Fruit fly (Drosophila melanogaster) whole organism, pupa: Measurements from ENCODE around the gene CG43816.

Experiments used
- CG10348 ChIP-seq: fragments of 200-800 bp; sonication (Bioruptor generic); IDR thresholded peaks from 2 replicates; pipeline ENCODE4 v1.3.6; 2022; ENCODE audit warnings: missing biosample characterization, missing genetic modification characterization
- CG12605 ChIP-seq: fragments of 200-800 bp; sonication (Bioruptor generic); IDR thresholded peaks from 2 replicates; pipeline ENCODE4 v1.3.6; 2022; ENCODE audit warnings: missing biosample characterization, missing genetic modification characterization
- CG13204 ChIP-seq: fragments of 200-800 bp; sonication (Bioruptor generic); optimal IDR thresholded peaks from 2 replicates; lab custom pipeline; 2018; ENCODE audit warnings: missing biosample characterization, mild to moderate bottlenecking, missing genetic modification characterization, moderate library complexity
- CG14655 ChIP-seq: fragments of 200-800 bp; sonication (Bioruptor generic); optimal IDR thresholded peaks from 3 replicates; lab custom pipeline; 2017; ENCODE audit warnings: mild to moderate bottlenecking, missing biosample characterization, missing genetic modification reagents, missing genetic modification characterization
- CG17806 ChIP-seq: fragments of 200-800 bp; sonication (Bioruptor generic); optimal IDR thresholded peaks from 2 replicates; lab custom pipeline; 2018; ENCODE audit warnings: missing biosample characterization, mild to moderate bottlenecking, missing genetic modification characterization, moderate library complexity
- CG32121 ChIP-seq: fragments of 200-800 bp; sonication (Bioruptor generic); IDR thresholded peaks from 2 replicates; pipeline ENCODE4 v1.3.6; 2022; ENCODE audit warnings: missing biosample characterization, missing genetic modification characterization
- CG34367 ChIP-seq: fragments of 200-800 bp; sonication (Bioruptor generic); optimal IDR thresholded peaks from 2 replicates; lab custom pipeline; 2018; ENCODE audit warnings: missing biosample characterization, mild to moderate bottlenecking, missing genetic modification characterization
- CG4496 ChIP-seq: fragments of 200-800 bp; sonication (Bioruptor generic); IDR thresholded peaks from 3 replicates; pipeline ENCODE4 v1.3.6; 2022; ENCODE audit warnings: missing biosample characterization, missing genetic modification characterization
- EcR ChIP-seq: fragments of 200-800 bp; sonication (Bioruptor generic); optimal IDR thresholded peaks from 3 replicates; lab custom pipeline; 2019; ENCODE audit warnings: missing biosample characterization, missing genetic modification characterization, mild to moderate bottlenecking, moderate library complexity, missing genetic modification reagents
- Pif1B ChIP-seq: fragments of 200-800 bp; sonication (Bioruptor generic); optimal IDR thresholded peaks from 3 replicates; lab custom pipeline; 2016; ENCODE audit warnings: missing biosample characterization, missing genetic modification characterization
- fd96Ca ChIP-seq: fragments of 200-800 bp; sonication (Bioruptor generic); IDR thresholded peaks from 3 replicates; pipeline ENCODE4 v1.3.6; 2022; ENCODE audit warnings: missing biosample characterization, missing genetic modification characterization
- rn ChIP-seq: fragments of 200-800 bp; sonication (Bioruptor generic); IDR thresholded peaks from 2 replicates; pipeline ENCODE4 v1.3.6; 2022; ENCODE audit warnings: missing biosample characterization, missing genetic modification characterization

DNA sequence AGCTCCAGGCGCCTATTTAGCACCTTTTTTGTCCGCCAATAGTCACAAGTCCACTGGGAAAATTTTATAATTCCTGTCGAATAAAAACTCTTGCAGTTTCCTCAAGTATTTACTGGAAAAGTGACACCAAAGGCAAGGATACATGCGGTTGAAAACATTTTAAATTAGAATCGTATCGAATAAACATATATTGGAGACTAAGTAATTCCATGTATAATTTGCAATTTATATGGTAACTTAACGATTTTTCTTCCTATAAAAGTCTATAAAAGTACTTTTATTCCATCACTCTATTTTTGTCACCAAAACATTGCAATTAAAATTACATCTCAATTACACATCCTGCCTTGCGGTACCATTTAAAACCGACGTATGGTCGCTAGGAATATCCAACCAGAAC, 584 bp upstream of the CG43816 start, which contains the start of gene CG34167:
- no peak for TF ChIP-seq CG34367 (tag; lab: Kevin White, UChicago)
- no peak for TF ChIP-seq CG4496 (GFP tag; lab: Robert Waterston, UW)
- TF ChIP-seq CG10348 (GFP tag; lab: Robert Waterston, UW): no peak
- no peak for TF ChIP-seq Pif1B (GFP tag; lab: Kevin White, UChicago)
- no peak for TF ChIP-seq CG17806 (tag; lab: Kevin White, UChicago)
- TF ChIP-seq CG14655 (GFP tag; lab: Kevin White, UChicago): no peak
- no peak for TF ChIP-seq rn (GFP tag; lab: Robert Waterston, UW)
- TF ChIP-seq CG13204 (GFP tag; lab: Kevin White, UChicago): no peak
- no peak for TF ChIP-seq fd96Ca (GFP tag; lab: Robert Waterston, UW)
- no peak for TF ChIP-seq CG12605
- TF ChIP-seq CG32121: no peak
- no peak for TF ChIP-seq EcR (GFP tag; lab: Kevin White, UChicago)
